Fruit fly (Drosophila melanogaster): Measurements from ENCODE around the gene PyK.

The PyK gene

dm6 chr3R:22367126-22368076 is at the start of gene PyK, which contains the start of gene Polr3F (continued):
- no peak for TF ChIP-seq CG11695 (GFP tag; IDR thresholded peaks at IDR 0.05)
- peak; percentile 14 for TF ChIP-seq ind (GFP tag; optimal IDR thresholded peaks at IDR 0.05)
- no peak for TF ChIP-seq odd (GFP tag; optimal IDR thresholded peaks at IDR 0.05)
- no peak for TF ChIP-seq CG13123 (GFP tag; optimal IDR thresholded peaks at IDR 0.05)
- TF ChIP-seq CG17829 (tag; optimal IDR thresholded peaks at IDR 0.05): peak; percentile 26
- no peak for TF ChIP-seq rib (GFP tag; IDR thresholded peaks at IDR 0.05)
- TF ChIP-seq CG12071 (GFP tag; optimal IDR thresholded peaks at IDR 0.05): no peak
- no peak for TF ChIP-seq toy (GFP tag; IDR thresholded peaks at IDR 0.05)
- TF ChIP-seq B-H1 (GFP tag; IDR thresholded peaks at IDR 0.05): no peak
- peak; percentile 55 for TF ChIP-seq stwl (tag; optimal IDR thresholded peaks at IDR 0.05)
- TF ChIP-seq run (tag; optimal IDR thresholded peaks at IDR 0.05): no peak
- TF ChIP-seq ttk (GFP tag; IDR thresholded peaks at IDR 0.05): no peak
- TF ChIP-seq dmrt99B (tag; optimal IDR thresholded peaks at IDR 0.05): peak; percentile 3
- peak; percentile 14; the same call in 1 of the 2 replicates for TF ChIP-seq Drgx (GFP tag; IDR thresholded peaks at IDR 0.05)
- no peak for TF ChIP-seq Rfx (GFP tag; IDR thresholded peaks at IDR 0.05)
- no peak for TF ChIP-seq ken (GFP tag; IDR thresholded peaks at IDR 0.05)
- TF ChIP-seq pita (GFP tag; optimal IDR thresholded peaks at IDR 0.05): no peak
- TF ChIP-seq HLH4C (GFP tag; IDR thresholded peaks at IDR 0.05; ENCODE audit: partially characterized antibody): no peak
- no peak for TF ChIP-seq CG1792 (GFP tag; optimal IDR thresholded peaks at IDR 0.05)
- no peak for TF ChIP-seq so (GFP tag; IDR thresholded peaks at IDR 0.05)
- TF ChIP-seq croc (GFP tag; conservative IDR thresholded peaks at IDR 0.05): no peak
- TF ChIP-seq CG6813 (GFP tag; optimal IDR thresholded peaks at IDR 0.05): no peak
- TF ChIP-seq Mrtf (GFP tag; IDR thresholded peaks at IDR 0.05): no peak
- TF ChIP-seq Abd-B (GFP tag; optimal IDR thresholded peaks at IDR 0.05): no peak
- no peak for TF ChIP-seq Ravus (GFP tag; IDR thresholded peaks at IDR 0.05)
- peak; percentile 44 for TF ChIP-seq CHES-1-like (GFP tag; optimal IDR thresholded peaks at IDR 0.05)
- no peak for TF ChIP-seq Bgb (GFP tag; IDR thresholded peaks at IDR 0.05; ENCODE audit: partially characterized antibody)
- TF ChIP-seq CG11093 (GFP tag; IDR thresholded peaks at IDR 0.05): no peak
- TF ChIP-seq Stat92E (GFP tag; optimal IDR thresholded peaks at IDR 0.05): peak in 1 of 3 experiments; percentile 51
- TF ChIP-seq onecut (GFP tag; IDR thresholded peaks at IDR 0.05): no peak
- TF ChIP-seq usp (GFP tag; optimal IDR thresholded peaks at IDR 0.05): no peak
- peak; percentile 31; the same call in 1 of the 2 replicates for TF ChIP-seq CG17328 (GFP tag; IDR thresholded peaks at IDR 0.05)
- no peak for TF ChIP-seq H2.0 (GFP tag; IDR thresholded peaks at IDR 0.05)
- no peak for TF ChIP-seq seq (GFP tag; IDR thresholded peaks at IDR 0.05)
- no peak for TF ChIP-seq CG4328 (GFP tag; optimal IDR thresholded peaks at IDR 0.05)
- peak; percentile 48; the same call in 1 of the 2 replicates for TF ChIP-seq Atf6 (GFP tag; IDR thresholded peaks at IDR 0.05)
- no peak for TF ChIP-seq Tbp (GFP tag; optimal IDR thresholded peaks at IDR 0.05)
- TF ChIP-seq NfI (GFP tag; optimal IDR thresholded peaks at IDR 0.05): no peak
- TF ChIP-seq tio (GFP tag; optimal IDR thresholded peaks at IDR 0.05): no peak
- no peak for TF ChIP-seq CG1647 (GFP tag; optimal IDR thresholded peaks at IDR 0.05)
- no peak for TF ChIP-seq tap (tag; optimal IDR thresholded peaks at IDR 0.05)
- peak; percentile 33 for TF ChIP-seq sqz (GFP tag; optimal IDR thresholded peaks at IDR 0.05)
- no peak for TF ChIP-seq CG11247 (GFP tag; IDR thresholded peaks at IDR 0.05)
- no peak for TF ChIP-seq ro (GFP tag; IDR thresholded peaks at IDR 0.05)
- peak; percentile 40 for TF ChIP-seq Fer3 (tag; optimal IDR thresholded peaks at IDR 0.05)
- no peak for TF ChIP-seq ems (GFP tag; optimal IDR thresholded peaks at IDR 0.05)
- no peak for TF ChIP-seq zf30C (GFP tag; optimal IDR thresholded peaks at IDR 0.05)
- TF ChIP-seq CG8478 (optimal IDR thresholded peaks at IDR 0.05): no peak
- TF ChIP-seq CG10321 (GFP tag; IDR thresholded peaks at IDR 0.05): no peak
- no peak for TF ChIP-seq CG31388 (GFP tag; optimal IDR thresholded peaks at IDR 0.05)
- no peak for TF ChIP-seq shn (GFP tag; optimal IDR thresholded peaks at IDR 0.05)

Measured in whole organism, embryonic.